Fruit fly (Drosophila melanogaster) whole organism, embryonic: Measurements from ENCODE around the gene CG6441.
A peak's percentile ranks its signal among the peaks of the same experiment; 100 is the strongest.

ENCODE experiments used
- CG10267 ChIP-seq: fragments of 200-800 bp; sonication (Bioruptor generic); optimal IDR thresholded peaks from 2 replicates; lab custom pipeline; 2018; ENCODE audit warnings: missing biosample characterization, mild to moderate bottlenecking, missing genetic modification characterization, moderate library complexity
- CG12104 ChIP-seq: fragments of 200-800 bp; sonication (Bioruptor generic); optimal IDR thresholded peaks from 3 replicates; lab custom pipeline; 2016; ENCODE audit warnings: missing biosample characterization, missing genetic modification characterization
- CG12236 ChIP-seq: fragments of 200-800 bp; sonication (Bioruptor generic); optimal IDR thresholded peaks from 2 replicates; lab custom pipeline; 2016; ENCODE audit warnings: missing biosample characterization, missing genetic modification characterization
- CG13296 ChIP-seq: fragments of 200-800 bp; sonication (Bioruptor generic); optimal IDR thresholded peaks from 3 replicates; lab custom pipeline; 2018; ENCODE audit warnings: missing biosample characterization, mild to moderate bottlenecking, missing genetic modification characterization
- CG13624 ChIP-seq: fragments of 200-800 bp; sonication (Bioruptor generic); optimal IDR thresholded peaks from 2 replicates; lab custom pipeline; 2016; ENCODE audit warnings: missing biosample characterization, missing genetic modification characterization
- CG14014 ChIP-seq: fragments of 200-800 bp; sonication (Bioruptor generic); IDR thresholded peaks from 2 replicates; pipeline ENCODE4 v1.3.6; 2022; ENCODE audit warnings: missing biosample characterization, missing genetic modification characterization
- CG15011 ChIP-seq: fragments of 200-800 bp; sonication (Bioruptor generic); optimal IDR thresholded peaks from 3 replicates; lab custom pipeline; 2018; ENCODE audit warnings: missing biosample characterization, mild to moderate bottlenecking, missing genetic modification characterization
- CG15269 ChIP-seq: fragments of 200-800 bp; sonication (Bioruptor generic); optimal IDR thresholded peaks from 2 replicates; lab custom pipeline; 2018; ENCODE audit warnings: missing biosample characterization, mild to moderate bottlenecking, missing genetic modification characterization, moderate library complexity
- CG15601 ChIP-seq: fragments of 200-800 bp; sonication (Bioruptor generic); optimal IDR thresholded peaks from 3 replicates; lab custom pipeline; 2019; ENCODE audit warnings: missing biosample characterization, mild to moderate bottlenecking, missing genetic modification characterization, moderate library complexity
- CG1603 ChIP-seq: fragments of 200-800 bp; sonication (Bioruptor generic); optimal IDR thresholded peaks from 2 replicates; lab custom pipeline; 2019; ENCODE audit warnings: missing biosample characterization, mild to moderate bottlenecking, missing genetic modification characterization, moderate library complexity
- CG17385 ChIP-seq: fragments of 200-800 bp; sonication (Bioruptor generic); optimal IDR thresholded peaks from 3 replicates; lab custom pipeline; 2018; ENCODE audit warnings: missing biosample characterization, mild to moderate bottlenecking, missing genetic modification characterization
- CG18011 ChIP-seq: fragments of 200-800 bp; sonication (Bioruptor generic); optimal IDR thresholded peaks from 2 replicates; lab custom pipeline; 2017; ENCODE audit warnings: missing biosample characterization, missing genetic modification characterization, mild to moderate bottlenecking, moderate library complexity, missing genotype
- CG2875 ChIP-seq: fragments of 200-800 bp; sonication (Bioruptor generic); optimal IDR thresholded peaks from 2 replicates; lab custom pipeline; 2017; ENCODE audit warnings: missing biosample characterization, mild to moderate bottlenecking, missing genetic modification characterization, missing genetic modification reagents
- CG32532 ChIP-seq: fragments of 200-800 bp; sonication (Bioruptor generic); IDR thresholded peaks from 2 replicates; pipeline ENCODE4 v1.3.6; 2022; ENCODE audit warnings: missing biosample characterization, missing genetic modification characterization
- CG33557 ChIP-seq: fragments of 200-800 bp; sonication (Bioruptor generic); optimal IDR thresholded peaks from 2 replicates; lab custom pipeline; 2019; ENCODE audit warnings: missing biosample characterization, mild to moderate bottlenecking, missing genetic modification characterization, moderate library complexity
- CG6854 ChIP-seq: fragments of 200-800 bp; sonication (Bioruptor generic); optimal IDR thresholded peaks from 3 replicates; lab custom pipeline; 2017; ENCODE audit warnings: missing biosample characterization, mild to moderate bottlenecking, missing genetic modification characterization
- CG8359 ChIP-seq: fragments of 200-800 bp; sonication (Bioruptor generic); optimal IDR thresholded peaks from 2 replicates; lab custom pipeline; 2017; ENCODE audit warnings: missing biosample characterization, mild to moderate bottlenecking, missing genetic modification characterization, borderline replicate concordance
- CG9609 ChIP-seq: fragments of 200-800 bp; sonication (Bioruptor generic); optimal IDR thresholded peaks from 3 replicates; lab custom pipeline; 2016; ENCODE audit warnings: missing biosample characterization, missing genetic modification characterization
- Camta ChIP-seq: fragments of 200-800 bp; sonication (Bioruptor generic); optimal IDR thresholded peaks from 2 replicates; lab custom pipeline; 2016; ENCODE audit warnings: missing biosample characterization, missing genetic modification characterization
- Dek ChIP-seq: fragments of 200-800 bp; sonication (Bioruptor generic); optimal IDR thresholded peaks from 3 replicates; lab custom pipeline; 2019; ENCODE audit warnings: missing biosample characterization, mild to moderate bottlenecking, missing genetic modification characterization, moderate library complexity
- E2f2 ChIP-seq: fragments of 200-800 bp; sonication (Bioruptor generic); IDR thresholded peaks from 2 replicates; pipeline ENCODE4 v1.3.6; 2022; ENCODE audit warnings: missing biosample characterization, missing genetic modification characterization
- Fer1 ChIP-seq: fragments of 200-800 bp; sonication (Bioruptor generic); optimal IDR thresholded peaks from 2 replicates; lab custom pipeline; 2017; ENCODE audit warnings: missing biosample characterization, mild to moderate bottlenecking, missing genetic modification characterization
- Hr51 ChIP-seq, 2 experiments: fragments of 200-800 bp; sonication (Bioruptor generic); optimal IDR thresholded peaks; 2 replicates in 1 of 2; 3 replicates in 1 of 2; lab custom pipeline; 2016 to 2018; ENCODE audit warnings: missing biosample characterization in 2 of 2, missing genetic modification characterization in 2 of 2, mild to moderate bottlenecking in 1 of 2, moderate library complexity in 1 of 2
- Lim3 ChIP-seq: fragments of 200-800 bp; sonication (Bioruptor generic); IDR thresholded peaks from 2 replicates; pipeline ENCODE4 v1.3.6; 2022; ENCODE audit warnings: missing biosample characterization, missing genetic modification characterization
- Med ChIP-seq: fragments of 200-800 bp; sonication (Bioruptor generic); peaks from one replicate; lab custom pipeline; 2016; ENCODE audit warnings: missing biosample characterization, missing genetic modification characterization, mild to moderate bottlenecking, inconsistent platforms, moderate library complexity
- Meics ChIP-seq: fragments of 200-800 bp; sonication (Bioruptor generic); optimal IDR thresholded peaks from 2 replicates; lab custom pipeline; 2017; ENCODE audit warnings: missing biosample characterization, mild to moderate bottlenecking, missing genetic modification characterization
- Sox100B ChIP-seq: fragments of 200-800 bp; sonication (Bioruptor generic); optimal IDR thresholded peaks from 3 replicates; lab custom pipeline; 2018; ENCODE audit warnings: missing biosample characterization, mild to moderate bottlenecking, missing genetic modification characterization
- Xrp1 ChIP-seq: fragments of 200-800 bp; sonication (Bioruptor generic); IDR thresholded peaks from 2 replicates; pipeline ENCODE4 v1.3.6; 2022; ENCODE audit warnings: missing biosample characterization, missing genetic modification characterization
- bab2 ChIP-seq: fragments of 200-800 bp; sonication (Bioruptor generic); optimal IDR thresholded peaks from 2 replicates; lab custom pipeline; 2016; ENCODE audit warnings: missing biosample characterization, missing genetic modification characterization
- dmrt11E ChIP-seq: fragments of 200-800 bp; sonication (Bioruptor generic); optimal IDR thresholded peaks from 3 replicates; lab custom pipeline; 2018; ENCODE audit warnings: missing biosample characterization, mild to moderate bottlenecking, missing genetic modification characterization, moderate library complexity
- exex ChIP-seq: fragments of 200-800 bp; sonication (Bioruptor generic); optimal IDR thresholded peaks from 4 replicates; lab custom pipeline; 2018; ENCODE audit warnings: missing biosample characterization, mild to moderate bottlenecking, missing genetic modification characterization, moderate library complexity
- fd96Cb ChIP-seq: fragments of 200-800 bp; sonication (Bioruptor generic); optimal IDR thresholded peaks from 2 replicates; lab custom pipeline; 2018; ENCODE audit warnings: missing biosample characterization, mild to moderate bottlenecking, missing genetic modification characterization, moderate library complexity
- ftz-f1 ChIP-seq: fragments of 200-800 bp; sonication (Bioruptor generic); optimal IDR thresholded peaks from 2 replicates; lab custom pipeline; 2016; ENCODE audit warnings: missing biosample characterization, missing genetic modification characterization
- gem ChIP-seq: fragments of 200-800 bp; sonication (Bioruptor generic); optimal IDR thresholded peaks from 2 replicates; lab custom pipeline; 2019; ENCODE audit warnings: missing biosample characterization, mild to moderate bottlenecking, missing genetic modification characterization, moderate library complexity
- gfzf ChIP-seq: fragments of 200-800 bp; sonication (Bioruptor generic); optimal IDR thresholded peaks from 2 replicates; lab custom pipeline; 2016; ENCODE audit warnings: missing biosample characterization, mild to moderate bottlenecking, missing genetic modification characterization, moderate library complexity
- grn ChIP-seq: fragments of 200-800 bp; sonication (Bioruptor generic); optimal IDR thresholded peaks from 3 replicates; lab custom pipeline; 2017; ENCODE audit warnings: missing biosample characterization, missing genetic modification characterization
- lmd ChIP-seq: fragments of 200-800 bp; sonication (Bioruptor generic); IDR thresholded peaks from 2 replicates; pipeline ENCODE4 v1.3.6; 2022; ENCODE audit warnings: missing biosample characterization, missing genetic modification characterization
- mirr ChIP-seq: fragments of 200-800 bp; sonication (Bioruptor generic); optimal IDR thresholded peaks from 3 replicates; lab custom pipeline; 2018; ENCODE audit warnings: missing biosample characterization, mild to moderate bottlenecking, missing genetic modification characterization
- nerfin-1 ChIP-seq: fragments of 200-800 bp; sonication (Bioruptor generic); optimal IDR thresholded peaks from 3 replicates; lab custom pipeline; 2019; ENCODE audit warnings: missing biosample characterization, mild to moderate bottlenecking, missing genetic modification characterization, moderate library complexity
- odd ChIP-seq: fragments of 200-800 bp; sonication (Bioruptor generic); optimal IDR thresholded peaks from 2 replicates; lab custom pipeline; 2017; ENCODE audit warnings: missing biosample characterization, mild to moderate bottlenecking, missing genetic modification characterization
- org-1 ChIP-seq: fragments of 200-800 bp; sonication (Bioruptor generic); optimal IDR thresholded peaks from 2 replicates; lab custom pipeline; 2017; ENCODE audit warnings: missing biosample characterization, missing genetic modification characterization
- ro ChIP-seq: fragments of 200-800 bp; sonication (Bioruptor generic); IDR thresholded peaks from 2 replicates; pipeline ENCODE4 v1.3.6; 2022; ENCODE audit warnings: missing biosample characterization, missing genetic modification characterization
- schlank ChIP-seq: fragments of 200-800 bp; sonication (Bioruptor generic); optimal IDR thresholded peaks from 2 replicates; lab custom pipeline; 2018; ENCODE audit warnings: missing biosample characterization, mild to moderate bottlenecking, missing genetic modification characterization
- sens ChIP-seq: fragments of 200-800 bp; sonication (Bioruptor generic); peaks from one replicate; lab custom pipeline; 2016; ENCODE audit warnings: missing biosample characterization, missing genetic modification characterization
- trh ChIP-seq: fragments of 200-800 bp; sonication (Bioruptor generic); optimal IDR thresholded peaks from 2 replicates; lab custom pipeline; 2016; ENCODE audit warnings: missing biosample characterization, missing genetic modification characterization
- unpg ChIP-seq: fragments of 200-800 bp; sonication (Bioruptor generic); optimal IDR thresholded peaks from 3 replicates; lab custom pipeline; 2018; ENCODE audit warnings: missing biosample characterization, mild to moderate bottlenecking, missing genetic modification characterization, moderate library complexity
- vnd ChIP-seq: fragments of 200-800 bp; sonication (Bioruptor generic); IDR thresholded peaks from 3 replicates; pipeline ENCODE4 v1.3.6; 2022; ENCODE audit warnings: missing biosample characterization, missing genetic modification characterization; ENCODE audit not compliant: partially characterized antibody
- wek ChIP-seq: fragments of 200-800 bp; sonication (Bioruptor generic); optimal IDR thresholded peaks from 3 replicates; lab custom pipeline; 2018; ENCODE audit warnings: missing biosample characterization, mild to moderate bottlenecking, missing genetic modification characterization, moderate library complexity

CG6441 gene

DNA sequence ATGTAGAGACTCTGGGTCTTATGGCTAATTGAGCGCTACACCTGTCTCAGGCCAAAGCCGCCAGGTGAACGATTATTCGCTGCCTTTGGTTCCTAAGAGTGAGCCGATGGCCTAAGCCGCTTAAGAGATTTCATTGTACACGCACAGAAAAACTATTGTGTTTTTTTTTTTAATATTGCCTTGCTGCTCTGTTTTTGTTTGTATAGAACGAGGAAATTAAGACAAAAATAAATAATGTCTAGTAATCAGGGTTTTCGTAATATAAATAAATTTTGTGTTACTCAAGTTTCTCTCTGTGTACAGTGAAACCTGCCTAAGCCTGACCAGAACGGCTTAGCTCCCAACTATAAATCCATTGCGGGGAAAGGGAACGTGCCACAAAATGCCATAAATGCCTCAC, 40.9 kb downstream of the CG6441 start (continued):
- TF ChIP-seq Hr51 (GFP tag; optimal IDR thresholded peaks at IDR 0.05; lab: Kevin White, UChicago) (peak in 1 of 2 experiments; percentile 45), sens (GFP tag; lab: Kevin White, UChicago) (peak; percentile 89), CG32532 (peak; percentile 24; the same call in 1 of the 2 replicates), CG18011 (no peak)

DNA sequence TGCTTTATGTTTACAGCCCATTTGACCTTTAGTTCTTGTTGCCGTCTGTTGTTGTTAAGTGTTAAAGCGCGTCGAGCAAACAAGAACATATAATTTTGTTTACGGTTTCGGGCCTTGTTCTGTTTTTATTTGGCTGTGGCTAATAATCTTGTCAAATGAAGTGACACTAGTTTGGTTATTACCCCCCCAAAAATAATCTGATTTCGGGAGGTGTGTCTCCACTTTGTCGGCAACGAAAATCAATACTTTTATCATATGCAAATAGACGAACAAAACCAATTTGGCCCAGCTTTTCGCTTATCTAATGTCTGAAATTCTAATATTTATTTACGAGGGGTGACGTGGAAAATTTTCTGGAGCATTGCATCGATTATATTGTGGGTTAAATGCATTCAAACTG, 44.4 kb downstream of the CG6441 start:
- TF ChIP-seq Sox100B (GFP tag; lab: Kevin White, UChicago), result peak; percentile 61
- peak; percentile 1 for TF ChIP-seq CG2875 (GFP tag; lab: Kevin White, UChicago)
- peak; percentile 41 for TF ChIP-seq CG15011 (GFP tag; lab: Kevin White, UChicago)
- no peak for TF ChIP-seq CG13624
- no peak for TF ChIP-seq CG10267 (tag; lab: Kevin White, UChicago)
- no peak for TF ChIP-seq gfzf (GFP tag; lab: Kevin White, UChicago)
- TF ChIP-seq CG13296 (GFP tag; lab: Kevin White, UChicago), result peak; percentile 69
- peak; percentile 58 for TF ChIP-seq dmrt11E (tag; lab: Kevin White, UChicago)
- TF ChIP-seq fd96Cb (tag; lab: Kevin White, UChicago), result peak; percentile 20
- TF ChIP-seq Camta (GFP tag; lab: Kevin White, UChicago), result peak; percentile 17
- TF ChIP-seq CG9609, result no peak
- TF ChIP-seq schlank (tag; lab: Kevin White, UChicago), result peak; percentile 33
- TF ChIP-seq CG12236 (GFP tag; lab: Kevin White, UChicago), result no peak
- peak; percentile 37 for TF ChIP-seq CG1603 (tag; lab: Kevin White, UChicago)
- TF ChIP-seq CG33557 (GFP tag; lab: Kevin White, UChicago), result peak; percentile 46
- TF ChIP-seq CG14014 (GFP tag; lab: Robert Waterston, UW), result peak; percentile 65; the same call in 1 of the 2 replicates
- TF ChIP-seq CG17385, result peak; percentile 46
- peak; percentile 55 for TF ChIP-seq odd
- TF ChIP-seq ftz-f1 (GFP tag; lab: Kevin White, UChicago), result no peak
- TF ChIP-seq CG8359 (GFP tag; lab: Kevin White, UChicago), result peak; percentile 27
- peak; percentile 45 for TF ChIP-seq Fer1
- TF ChIP-seq wek, result peak; percentile 53
- peak; percentile 48 for TF ChIP-seq Meics (GFP tag; lab: Kevin White, UChicago)
- peak; percentile 26 for TF ChIP-seq CG6854 (GFP tag; lab: Kevin White, UChicago)
- TF ChIP-seq E2f2 (GFP tag; lab: Robert Waterston, UW), result peak; percentile 30; the same call in 1 of the 2 replicates
- TF ChIP-seq Xrp1 (GFP tag; lab: Robert Waterston, UW), result peak; percentile 38; the same call in 1 of the 2 replicates
- peak; percentile 72 for TF ChIP-seq mirr
- no peak for TF ChIP-seq ro (GFP tag; lab: Robert Waterston, UW)
- TF ChIP-seq sens (GFP tag; lab: Kevin White, UChicago), result peak; percentile 85
- TF ChIP-seq Lim3 (GFP tag; lab: Robert Waterston, UW), result no peak
- TF ChIP-seq exex (tag; lab: Kevin White, UChicago), result peak; percentile 30
- no peak for TF ChIP-seq vnd (GFP tag; lab: Robert Waterston, UW)
- peak; percentile 26 for TF ChIP-seq bab2 (GFP tag; lab: Kevin White, UChicago)
- TF ChIP-seq CG15601 (tag; lab: Kevin White, UChicago), result peak; percentile 65
- TF ChIP-seq lmd, result no peak
- peak; percentile 66 for TF ChIP-seq CG15269
- TF ChIP-seq unpg (GFP tag; lab: Kevin White, UChicago), result peak; percentile 47
- peak; percentile 26 for TF ChIP-seq org-1 (GFP tag; lab: Kevin White, UChicago)
- TF ChIP-seq CG12104 (GFP tag; lab: Kevin White, UChicago), result peak; percentile 21
- TF ChIP-seq gem (tag; lab: Kevin White, UChicago), result peak; percentile 56
- TF ChIP-seq grn (GFP tag; lab: Kevin White, UChicago), result peak; percentile 35
- peak; percentile 33 for TF ChIP-seq nerfin-1 (tag; lab: Kevin White, UChicago)
- TF ChIP-seq trh, result no peak
- peak; percentile 30 for TF ChIP-seq Med
- no peak for TF ChIP-seq Dek
